Worm (Caenorhabditis elegans) whole organism, young adult: ENCODE measurements around the gene C03B1.13.

Experiments used
- F52B5.7 ChIP-seq: sonication (generic microtip); optimal IDR thresholded peaks from 2 replicates; lab custom pipeline; 2016; ENCODE audit warnings: mild to moderate bottlenecking, missing genetic modification characterization, missing compliant biosample characterization
- egrh-3 ChIP-seq: fragments of 200-800 bp; sonication (Bioruptor generic); IDR thresholded peaks from 2 replicates; pipeline ENCODE4 v1.3.6; 2022; ENCODE audit warnings: missing genetic modification reagents, missing genetic modification characterization, missing compliant biosample characterization
- lir-1 ChIP-seq: fragments of 200-800 bp; sonication (Bioruptor generic); conservative IDR thresholded peaks from 2 replicates; pipeline ENCODE4 v1.3.6; 2022; ENCODE audit warnings: missing genetic modification reagents, missing genetic modification characterization, missing compliant biosample characterization
- madf-10 ChIP-seq: sonication (generic microtip); optimal IDR thresholded peaks from 2 replicates; lab custom pipeline; 2016; ENCODE audit warnings: mild to moderate bottlenecking, missing genetic modification characterization, missing compliant biosample characterization
- mcd-1 ChIP-seq: fragments of 200-800 bp; sonication (Bioruptor generic); IDR thresholded peaks from 2 replicates; pipeline ENCODE4 v1.3.6; 2022; ENCODE audit warnings: missing genetic modification reagents, missing genetic modification characterization, missing compliant biosample characterization
- sea-2 ChIP-seq: fragments of 200-800 bp; sonication (Bioruptor generic); IDR thresholded peaks from 2 replicates; pipeline ENCODE4 v1.3.6; 2022; ENCODE audit warnings: missing genetic modification characterization, missing compliant biosample characterization
- ztf-28 ChIP-seq: fragments of 200-800 bp; sonication (Bioruptor generic); IDR thresholded peaks from 2 replicates; pipeline ENCODE4 v1.3.6; 2022; ENCODE audit warnings: missing genetic modification reagents, missing genetic modification characterization, missing compliant biosample characterization

DNA sequence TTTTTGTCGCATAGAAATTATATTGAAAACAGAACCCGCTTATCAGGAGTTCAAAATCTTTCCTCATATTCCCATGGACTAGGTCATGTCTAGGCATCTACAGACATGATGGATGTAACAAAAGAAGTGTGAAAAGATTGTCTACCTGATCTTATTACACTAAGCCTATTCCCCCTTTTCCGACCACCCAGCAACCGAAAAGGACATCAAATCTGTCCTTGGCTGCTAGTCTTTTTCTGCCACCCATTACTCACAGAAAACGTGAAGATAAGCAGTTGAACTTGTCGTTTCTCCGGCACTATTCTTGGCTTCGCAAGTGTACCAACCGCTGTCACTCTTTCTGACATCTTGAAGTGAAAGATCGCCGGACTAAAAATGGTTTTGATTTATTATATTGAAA lies 45.1 kb upstream of the C03B1.13 start:
- no peak for TF ChIP-seq ztf-28
- no peak for TF ChIP-seq egrh-3 (GFP tag; lab: Robert Waterston, UW)
- no peak for TF ChIP-seq lir-1 (GFP tag; lab: Robert Waterston, UW)
- no peak for TF ChIP-seq F52B5.7
- no peak for TF ChIP-seq sea-2
- no peak for TF ChIP-seq mcd-1
- TF ChIP-seq madf-10 (tag; lab: Kevin White, UChicago) = no peak
